Worm (Caenorhabditis elegans) whole organism, L4 larva: ENCODE data around the gene srx-112.
A peak's percentile ranks its signal among the peaks of the same experiment; 100 is the strongest.

Experiments
- F26F4.8 ChIP-seq: fragments of 200-800 bp; sonication (Bioruptor generic); conservative IDR thresholded peaks from 2 replicates; pipeline ENCODE4 v1.3.6; 2022; ENCODE audit warnings: missing genetic modification characterization, missing compliant biosample characterization
- F37D6.2 ChIP-seq: sonication (generic microtip); optimal IDR thresholded peaks from 2 replicates; lab custom pipeline; 2016; ENCODE audit warnings: mild to moderate bottlenecking, missing genetic modification characterization, missing compliant biosample characterization
- F49E8.2 ChIP-seq: sonication (generic microtip); optimal IDR thresholded peaks from 2 replicates; lab custom pipeline; 2016; ENCODE audit warnings: missing compliant biosample characterization, mild to moderate bottlenecking, missing genetic modification characterization, borderline replicate concordance
- Y105C5A.15 ChIP-seq: fragments of 200-800 bp; sonication (Bioruptor generic); IDR thresholded peaks from 2 replicates; pipeline ENCODE4 v1.3.6; 2022; ENCODE audit warnings: missing genetic modification characterization, missing compliant biosample characterization
- Y75B8A.6 ChIP-seq: fragments of 200-800 bp; sonication (Bioruptor generic); IDR thresholded peaks from 2 replicates; pipeline ENCODE4 v1.3.6; 2022; ENCODE audit warnings: missing genetic modification reagents, missing genetic modification characterization, missing compliant biosample characterization
- ZK546.5 ChIP-seq, 2 experiments: sonication (generic microtip); optimal IDR thresholded peaks; 2 replicates each; lab custom pipeline; 2017; ENCODE audit warnings: missing biosample characterization in 2 of 2, missing genetic modification characterization in 2 of 2
- aly-2 ChIP-seq: sonication (generic microtip); optimal IDR thresholded peaks from 2 replicates; lab custom pipeline; 2018; ENCODE audit warnings: missing biosample characterization, missing genetic modification characterization
- attf-4 ChIP-seq: sonication (generic microtip); optimal IDR thresholded peaks from 3 replicates; lab custom pipeline; 2017; ENCODE audit warnings: missing biosample characterization, missing genetic modification characterization
- ceh-44 ChIP-seq: fragments of 200-800 bp; sonication (Bioruptor generic); IDR thresholded peaks from 2 replicates; pipeline ENCODE4 v1.3.6; 2022; ENCODE audit warnings: missing genetic modification reagents, missing genetic modification characterization, missing compliant biosample characterization
- daf-12 ChIP-seq: fragments of 150-350 bp; optimal IDR thresholded peaks from 2 replicates; lab custom pipeline; 2014; ENCODE audit warnings: missing biosample characterization, missing genetic modification reagents, missing genetic modification characterization
- daf-19 ChIP-seq: fragments of 200-800 bp; sonication (Bioruptor generic); conservative IDR thresholded peaks from 2 replicates; pipeline ENCODE4 v1.3.6; 2022; ENCODE audit warnings: missing genetic modification characterization, missing compliant biosample characterization
- duxl-1 ChIP-seq: sonication (generic microtip); optimal IDR thresholded peaks from 2 replicates; lab custom pipeline; 2016; ENCODE audit warnings: mild to moderate bottlenecking, missing genetic modification characterization, moderate library complexity, missing compliant biosample characterization; ENCODE audit not compliant: poor library complexity
- egl-27 ChIP-seq: sonication (generic microtip); optimal IDR thresholded peaks from 3 replicates; lab custom pipeline; 2017; ENCODE audit warnings: missing biosample characterization, missing genetic modification reagents, missing genetic modification characterization
- egl-43 ChIP-seq: fragments of 200-800 bp; sonication (Bioruptor generic); IDR thresholded peaks from 2 replicates; pipeline ENCODE4 v1.3.6; 2022; ENCODE audit warnings: missing genetic modification reagents, missing genetic modification characterization, missing compliant biosample characterization
- fkh-10 ChIP-seq: fragments of 150-350 bp; optimal IDR thresholded peaks from 2 replicates; lab custom pipeline; 2014; ENCODE audit warnings: missing biosample characterization, missing genetic modification reagents, missing genetic modification characterization
- fos-1 ChIP-seq: fragments of 150-350 bp; optimal IDR thresholded peaks from 2 replicates; lab custom pipeline; 2014; ENCODE audit warnings: missing biosample characterization, missing genetic modification characterization
- hif-1 ChIP-seq, 2 experiments: sonication (generic microtip); optimal IDR thresholded peaks; 2 replicates each; lab custom pipeline; 2016 to 2017; ENCODE audit warnings: missing compliant biosample characterization in 2 of 2, missing genetic modification characterization in 2 of 2, missing genetic modification reagents in 2 of 2, missing genotype in 2 of 2, mild to moderate bottlenecking in 1 of 2
- hlh-11 ChIP-seq: fragments of 200-800 bp; sonication (Bioruptor generic); optimal IDR thresholded peaks from 2 replicates; lab custom pipeline; 2018; ENCODE audit warnings: mild to moderate bottlenecking, missing genetic modification characterization, missing compliant biosample characterization
- hlh-30 ChIP-seq: sonication (generic microtip); optimal IDR thresholded peaks from 2 replicates; lab custom pipeline; 2017; ENCODE audit warnings: antibody characterized with exemption, mild to moderate bottlenecking, missing genetic modification characterization, missing compliant biosample characterization; ENCODE audit not compliant: insufficient read depth
- jun-1 ChIP-seq: fragments of 150-350 bp; optimal IDR thresholded peaks from 2 replicates; lab custom pipeline; 2014; ENCODE audit warnings: missing biosample characterization, missing genetic modification reagents, missing genetic modification characterization
- lin-1 ChIP-seq: fragments of 200-800 bp; sonication (Bioruptor generic); IDR thresholded peaks from 2 replicates; pipeline ENCODE4 v1.3.6; 2022; ENCODE audit warnings: missing genetic modification reagents, missing genetic modification characterization, missing compliant biosample characterization
- lin-29 ChIP-seq: fragments of 200-800 bp; sonication (Bioruptor generic); IDR thresholded peaks from 2 replicates; pipeline ENCODE4 v1.3.6; 2022; ENCODE audit warnings: missing genetic modification reagents, missing genetic modification characterization, missing compliant biosample characterization
- lin-39 ChIP-seq: fragments of 150-350 bp; optimal IDR thresholded peaks from 2 replicates; lab custom pipeline; 2014; ENCODE audit warnings: missing biosample characterization, missing genetic modification reagents, missing genetic modification characterization
- lir-3 ChIP-seq: sonication (generic microtip); optimal IDR thresholded peaks from 2 replicates; lab custom pipeline; 2016; ENCODE audit warnings: mild to moderate bottlenecking, missing genetic modification characterization, missing compliant biosample characterization
- mdl-1 ChIP-seq, 2 experiments: fragments of 150-350 bp in 1 of 2; sonication (generic microtip) in 1 of 2; optimal IDR thresholded peaks; 2 replicates each; lab custom pipeline; 2014 to 2017; ENCODE audit warnings: missing biosample characterization in 2 of 2, missing genetic modification characterization in 2 of 2
- mes-2 ChIP-seq: sonication (generic microtip); optimal IDR thresholded peaks from 2 replicates; lab custom pipeline; 2016; ENCODE audit warnings: missing genotype, mild to moderate bottlenecking, missing genetic modification characterization, missing compliant biosample characterization; ENCODE audit not compliant: poor library complexity, severe bottlenecking
- mxl-3 ChIP-seq: fragments of 200-800 bp; sonication (Bioruptor generic); optimal IDR thresholded peaks from 2 replicates; lab custom pipeline; 2018; ENCODE audit warnings: mild to moderate bottlenecking, missing genetic modification characterization, missing compliant biosample characterization
- nhr-102 ChIP-seq: sonication (generic microtip); optimal IDR thresholded peaks from 2 replicates; lab custom pipeline; 2016; ENCODE audit warnings: mild to moderate bottlenecking, missing genetic modification characterization, moderate library complexity, missing compliant biosample characterization
- nhr-111 ChIP-seq: fragments of 200-800 bp; sonication (Bioruptor generic); optimal IDR thresholded peaks from 2 replicates; lab custom pipeline; 2018; ENCODE audit warnings: mild to moderate bottlenecking, missing genetic modification characterization, missing compliant biosample characterization
- nhr-6 ChIP-seq: fragments of 150-350 bp; optimal IDR thresholded peaks from 2 replicates; lab custom pipeline; 2014; ENCODE audit warnings: missing biosample characterization, missing genetic modification characterization
- nhr-76 ChIP-seq: fragments of 150-350 bp; optimal IDR thresholded peaks from 2 replicates; lab custom pipeline; 2014; ENCODE audit warnings: missing biosample characterization, missing genetic modification characterization
- php-3 ChIP-seq: fragments of 200-800 bp; sonication (Bioruptor generic); IDR thresholded peaks from 2 replicates; pipeline ENCODE4 v1.3.6; 2022; ENCODE audit warnings: missing genetic modification reagents, missing genetic modification characterization, missing compliant biosample characterization
- pqm-1 ChIP-seq: sonication (generic microtip); optimal IDR thresholded peaks from 2 replicates; lab custom pipeline; 2017; ENCODE audit warnings: missing biosample characterization, missing genetic modification characterization
- sdz-12 ChIP-seq: fragments of 200-800 bp; sonication (Bioruptor generic); optimal IDR thresholded peaks from 2 replicates; lab custom pipeline; 2018; ENCODE audit warnings: mild to moderate bottlenecking, missing genetic modification characterization, missing compliant biosample characterization
- set-16 ChIP-seq: fragments of 200-800 bp; sonication (Bioruptor generic); IDR thresholded peaks from 2 replicates; pipeline ENCODE4 v1.3.6; 2022; ENCODE audit warnings: missing genetic modification reagents, missing genetic modification characterization, missing compliant biosample characterization
- snpc-1.2 ChIP-seq: fragments of 200-800 bp; sonication (Bioruptor generic); IDR thresholded peaks from 2 replicates; pipeline ENCODE4 v1.3.6; 2022; ENCODE audit warnings: missing genetic modification reagents, missing genetic modification characterization, missing compliant biosample characterization
- spr-1 ChIP-seq: sonication (generic microtip); optimal IDR thresholded peaks from 2 replicates; lab custom pipeline; 2016; ENCODE audit warnings: mild to moderate bottlenecking, missing genetic modification characterization, missing compliant biosample characterization
- spr-3 ChIP-seq: fragments of 200-800 bp; sonication (Bioruptor generic); optimal IDR thresholded peaks from 2 replicates; lab custom pipeline; 2018; ENCODE audit warnings: mild to moderate bottlenecking, missing genetic modification characterization, missing compliant biosample characterization
- tra-1 ChIP-seq: fragments of 200-800 bp; sonication (Bioruptor generic); IDR thresholded peaks from 2 replicates; pipeline ENCODE4 v1.3.6; 2022; ENCODE audit warnings: missing genetic modification reagents, missing genetic modification characterization, missing compliant biosample characterization
- unc-130 ChIP-seq: sonication (generic microtip); optimal IDR thresholded peaks from 2 replicates; lab custom pipeline; 2016; ENCODE audit warnings: missing genetic modification reagents, missing genetic modification characterization, missing compliant biosample characterization
- unc-62 ChIP-seq, 3 experiments: fragments of 150-350 bp in 1 of 3; sonication (generic microtip); optimal IDR thresholded peaks in 2 of 3; peaks in 1 of 3; 1 replicate in 1 of 3; 2 replicates in 2 of 3; lab custom pipeline; 2014 to 2017; ENCODE audit warnings: missing biosample characterization in 3 of 3, missing genetic modification characterization in 3 of 3, missing genetic modification reagents in 3 of 3, missing genotype in 1 of 3
- zfp-2 ChIP-seq: sonication (generic microtip); optimal IDR thresholded peaks from 2 replicates; lab custom pipeline; 2016; ENCODE audit warnings: mild to moderate bottlenecking, missing genetic modification characterization, missing compliant biosample characterization
- zfp-3 ChIP-seq: fragments of 200-800 bp; sonication (Bioruptor generic); conservative IDR thresholded peaks from 2 replicates; pipeline ENCODE4 v1.3.6; 2022; ENCODE audit warnings: missing genetic modification reagents, missing genetic modification characterization, missing compliant biosample characterization
- zip-11 ChIP-seq: fragments of 200-800 bp; sonication (Bioruptor generic); IDR thresholded peaks from 2 replicates; pipeline ENCODE4 v1.3.6; 2022; ENCODE audit warnings: missing genetic modification characterization, missing compliant biosample characterization
- ztf-7 ChIP-seq: fragments of 150-350 bp; optimal IDR thresholded peaks from 2 replicates; lab custom pipeline; 2014; ENCODE audit warnings: missing biosample characterization, missing genetic modification characterization

The srx-112 gene

DNA sequence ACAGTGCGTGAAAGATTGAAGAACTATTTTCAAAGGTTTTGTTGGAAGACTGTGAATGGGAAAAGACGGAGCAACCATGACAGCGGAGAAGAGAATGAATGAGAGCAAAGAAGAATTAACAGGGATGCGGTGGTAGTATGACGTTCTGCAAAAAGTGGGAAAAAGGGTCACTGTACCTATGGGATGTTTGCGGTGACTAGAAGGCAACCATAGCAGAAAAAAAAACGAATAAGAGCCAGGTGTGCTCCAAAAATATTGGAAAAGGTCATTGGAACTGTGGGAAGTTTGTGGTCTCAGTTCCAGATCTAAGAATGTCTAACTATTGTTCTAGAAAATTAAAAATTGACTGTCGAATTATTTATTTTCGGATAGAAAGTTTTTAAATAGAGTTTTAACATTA, 15.7 kb downstream of the srx-112 start, which contains the start of gene fbxb-90:
Gene fbxb-90, minus strand, starts transcription at position 101 of the 400 bp plus-strand sequence.
- TF ChIP-seq egl-43 (GFP tag; lab: Robert Waterston, UW), result no peak
- TF ChIP-seq snpc-1.2, result no peak
- peak in 1 of 2 experiments; percentile 11 for TF ChIP-seq unc-62 (GFP tag; optimal IDR thresholded peaks at IDR 0.05 in 1 of 2; lab: Kevin White, UChicago)
- TF ChIP-seq unc-62 (tag; optimal IDR thresholded peaks at IDR 0.05; lab: Kevin White, UChicago), result no peak
- TF ChIP-seq mdl-1 (tag; optimal IDR thresholded peaks at IDR 0.05; lab: Kevin White, UChicago), result no peak
- TF ChIP-seq hif-1 (tag; optimal IDR thresholded peaks at IDR 0.05; lab: Kevin White, UChicago), result no peak
- no peak for TF ChIP-seq ZK546.5 (tag; optimal IDR thresholded peaks at IDR 0.05; lab: Kevin White, UChicago)
- TF ChIP-seq, all 104 proteins: peak for 1

DNA sequence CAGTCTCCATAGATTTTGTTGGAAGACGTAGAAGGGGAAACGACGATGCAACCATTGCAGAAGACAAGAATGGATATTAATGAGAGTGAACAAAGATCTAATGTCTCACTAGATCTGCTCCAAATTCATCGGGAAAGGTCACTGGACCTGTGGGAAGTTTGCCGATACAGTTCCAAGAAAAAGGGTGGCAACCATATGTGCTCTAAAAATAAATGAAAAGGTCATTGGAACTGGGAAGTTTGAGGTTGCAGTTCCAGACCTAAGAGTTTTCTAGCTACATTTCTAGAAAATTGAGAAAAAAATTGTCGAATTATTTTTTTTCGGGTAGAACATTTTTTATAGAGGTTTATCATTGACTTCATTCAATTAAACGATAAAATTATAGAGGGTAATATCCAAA, 17.0 kb downstream of the srx-112 start, which contains the start of gene fbxb-92:
Gene fbxb-92, minus strand, starts transcription at position 101 of the 400 bp plus-strand sequence.
- TF ChIP-seq unc-130 (GFP tag; lab: Kevin White, UChicago), result no peak
- no peak for TF ChIP-seq tra-1
- no peak for TF ChIP-seq hlh-30 (tag; lab: Kevin White, UChicago)
- no peak for TF ChIP-seq mxl-3 (GFP tag; lab: Kevin White, UChicago)

DNA sequence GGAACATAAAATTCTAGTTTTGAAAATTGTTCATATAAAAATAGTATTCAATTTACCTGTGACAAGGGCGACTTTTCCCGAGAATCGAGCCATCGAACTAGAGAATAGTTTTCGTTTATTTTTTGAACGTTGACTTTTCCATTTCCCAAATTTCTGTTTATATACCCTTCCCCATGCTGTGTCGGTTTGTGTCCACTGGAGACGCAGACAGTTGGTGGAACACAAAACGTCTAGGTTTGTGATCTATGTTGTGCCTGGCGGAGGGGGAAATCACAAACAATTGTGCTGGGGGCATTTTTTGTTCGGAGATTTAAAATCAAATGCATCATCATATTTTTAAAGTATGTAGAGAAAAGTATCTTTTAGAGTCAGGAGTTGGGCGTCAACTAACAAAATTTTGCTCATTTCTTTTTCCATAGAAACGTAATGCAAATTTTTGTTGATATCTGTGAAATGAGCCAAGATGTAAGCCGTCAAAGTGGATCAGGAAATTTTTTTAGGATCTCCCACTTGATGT, 20.6 kb downstream of the srx-112 start, which contains the start of gene nta-1:
Gene nta-1, minus strand, starts transcription at position 131 of the 517 bp plus-strand sequence.
- TF ChIP-seq duxl-1 (tag; lab: Kevin White, UChicago), result peak; percentile 76
- no peak for TF ChIP-seq php-3 (GFP tag; lab: Robert Waterston, UW)
- TF ChIP-seq fos-1, result no peak
- peak; percentile 51 for TF ChIP-seq hlh-11 (tag; lab: Kevin White, UChicago)
- no peak for TF ChIP-seq hlh-30 (tag; lab: Kevin White, UChicago)
- no peak for TF ChIP-seq F26F4.8 (GFP tag; lab: Robert Waterston, UW)
- peak in 1 of 2 experiments; percentile 22 for TF ChIP-seq mdl-1 (tag; optimal IDR thresholded peaks at IDR 0.05; lab: Kevin White, UChicago)
- TF ChIP-seq Y105C5A.15 (GFP tag; lab: Robert Waterston, UW), result no peak
- no peak for TF ChIP-seq nhr-111 (GFP tag; lab: Kevin White, UChicago)
- no peak for TF ChIP-seq fkh-10 (GFP tag; lab: Kevin White, UChicago)
- no peak for TF ChIP-seq nhr-6 (tag; lab: Kevin White, UChicago)
- peak in 1 of 2 experiments; percentile 97 for TF ChIP-seq unc-62 (GFP tag; optimal IDR thresholded peaks at IDR 0.05 in 1 of 2; lab: Kevin White, UChicago)
- no peak for TF ChIP-seq unc-62 (tag; optimal IDR thresholded peaks at IDR 0.05; lab: Kevin White, UChicago)
- TF ChIP-seq unc-130 (GFP tag; lab: Kevin White, UChicago), result no peak
- TF ChIP-seq spr-1 (tag; lab: Kevin White, UChicago), result no peak
- TF ChIP-seq nhr-76 (tag; lab: Kevin White, UChicago), result no peak
- TF ChIP-seq Y75B8A.6, result no peak
- no peak for TF ChIP-seq attf-4 (tag; lab: Kevin White, UChicago)
- TF ChIP-seq lin-29 (GFP tag; lab: Robert Waterston, UW), result no peak
- no peak for TF ChIP-seq ZK546.5 (tag; optimal IDR thresholded peaks at IDR 0.05; lab: Kevin White, UChicago)
- TF ChIP-seq spr-3 (GFP tag; lab: Kevin White, UChicago), result no peak
- no peak for TF ChIP-seq F49E8.2 (tag; lab: Kevin White, UChicago)
- no peak for TF ChIP-seq daf-19 (GFP tag; lab: Robert Waterston, UW)
- TF ChIP-seq lir-3 (tag; lab: Kevin White, UChicago), result no peak
- TF ChIP-seq sdz-12, result no peak
- TF ChIP-seq ceh-44 (GFP tag; lab: Robert Waterston, UW), result no peak
- no peak for TF ChIP-seq lin-1 (GFP tag; lab: Robert Waterston, UW)
- TF ChIP-seq zfp-2 (tag; lab: Kevin White, UChicago), result no peak
- TF ChIP-seq pqm-1 (tag; lab: Kevin White, UChicago), result peak; percentile 50
- no peak for TF ChIP-seq F37D6.2
- TF ChIP-seq egl-27 (tag; lab: Kevin White, UChicago), result no peak
- no peak for TF ChIP-seq zfp-3 (GFP tag; lab: Robert Waterston, UW)
- peak; percentile 74 for TF ChIP-seq nhr-102 (tag; lab: Kevin White, UChicago)
- no peak for TF ChIP-seq mes-2 (tag; lab: Kevin White, UChicago)
- TF ChIP-seq set-16 (GFP tag; lab: Robert Waterston, UW), result no peak
- no peak for TF ChIP-seq jun-1 (tag; lab: Kevin White, UChicago)
- no peak for TF ChIP-seq aly-2 (tag; lab: Kevin White, UChicago)
- no peak for TF ChIP-seq ztf-7
- no peak for TF ChIP-seq daf-12 (tag; lab: Kevin White, UChicago)
- no peak for TF ChIP-seq zip-11 (GFP tag; lab: Robert Waterston, UW)
- TF ChIP-seq lin-39, result no peak
